Fruit fly (Drosophila melanogaster) whole organism, embryonic: ENCODE results near the gene CG10486.

Experiments used
- Aef1 ChIP-seq: fragments of 200-800 bp; sonication (Bioruptor generic); IDR thresholded peaks from 3 replicates; pipeline ENCODE4 v1.3.6; 2022; ENCODE audit warnings: missing biosample characterization, missing genetic modification characterization
- CG15696 ChIP-seq: fragments of 200-800 bp; sonication (Bioruptor generic); optimal IDR thresholded peaks from 2 replicates; lab custom pipeline; 2019; ENCODE audit warnings: missing biosample characterization, mild to moderate bottlenecking, missing genetic modification characterization, moderate library complexity
- CG32767 ChIP-seq: fragments of 200-800 bp; sonication (Bioruptor generic); IDR thresholded peaks from 2 replicates; pipeline ENCODE4 v1.3.6; 2022; ENCODE audit warnings: missing biosample characterization, missing genetic modification characterization
- CG8359 ChIP-seq: fragments of 200-800 bp; sonication (Bioruptor generic); optimal IDR thresholded peaks from 2 replicates; lab custom pipeline; 2017; ENCODE audit warnings: missing biosample characterization, mild to moderate bottlenecking, missing genetic modification characterization, borderline replicate concordance
- CG8478 ChIP-seq: fragments of >200 bp; optimal IDR thresholded peaks from 2 replicates; lab custom pipeline; 2018
- ERR ChIP-seq: fragments of 200-800 bp; sonication (Bioruptor generic); optimal IDR thresholded peaks from 2 replicates; lab custom pipeline; 2016; ENCODE audit warnings: missing biosample characterization, missing genetic modification characterization
- Fer3 ChIP-seq: fragments of 200-800 bp; sonication (Bioruptor generic); optimal IDR thresholded peaks from 2 replicates; lab custom pipeline; 2018; ENCODE audit warnings: missing biosample characterization, mild to moderate bottlenecking, missing genetic modification characterization, moderate library complexity
- Oli ChIP-seq: fragments of 200-800 bp; sonication (Bioruptor generic); optimal IDR thresholded peaks from 2 replicates; lab custom pipeline; 2018; ENCODE audit warnings: missing biosample characterization, mild to moderate bottlenecking, missing genetic modification characterization, moderate library complexity
- grn ChIP-seq: fragments of 200-800 bp; sonication (Bioruptor generic); optimal IDR thresholded peaks from 3 replicates; lab custom pipeline; 2017; ENCODE audit warnings: missing biosample characterization, missing genetic modification characterization
- maf-S ChIP-seq: fragments of 200-800 bp; sonication (Bioruptor generic); optimal IDR thresholded peaks from 2 replicates; lab custom pipeline; 2016; ENCODE audit warnings: missing biosample characterization, missing genetic modification characterization
- onecut ChIP-seq: fragments of 200-800 bp; sonication (Bioruptor generic); IDR thresholded peaks from 2 replicates; pipeline ENCODE4 v1.3.6; 2022; ENCODE audit warnings: missing biosample characterization, missing genetic modification characterization
- scrt ChIP-seq: fragments of 200-800 bp; sonication (Bioruptor generic); optimal IDR thresholded peaks from 2 replicates; lab custom pipeline; 2018; ENCODE audit warnings: missing biosample characterization, mild to moderate bottlenecking, missing genetic modification characterization, moderate library complexity
- shn ChIP-seq: fragments of 200-800 bp; sonication (Bioruptor generic); optimal IDR thresholded peaks from 3 replicates; lab custom pipeline; 2016; ENCODE audit warnings: missing biosample characterization, missing genetic modification characterization

DNA sequence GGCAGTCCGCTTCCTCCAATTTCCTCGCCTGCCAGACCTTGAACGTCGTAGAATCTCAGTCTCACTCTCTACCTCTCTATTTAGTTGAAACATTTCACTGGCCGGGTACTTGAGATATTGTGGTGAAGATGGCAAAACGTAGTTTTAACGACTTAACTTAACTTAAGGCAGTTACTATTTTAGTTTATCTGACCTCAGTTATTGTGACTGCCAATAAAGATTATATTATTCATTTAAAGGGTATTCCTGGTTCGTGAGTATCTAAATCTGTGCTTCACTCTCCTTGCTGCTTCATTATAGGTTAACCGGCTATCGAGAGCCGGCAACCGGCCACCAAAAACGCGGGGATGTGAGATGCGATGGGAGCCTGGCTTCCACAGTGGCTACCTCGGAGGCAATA is 51.4 kb downstream of the CG10486 start:
- TF ChIP-seq Oli (no peak), CG8359 (no peak), shn (GFP tag; lab: Kevin White, UChicago) (no peak), ERR (GFP tag; lab: Kevin White, UChicago) (no peak), Aef1 (GFP tag; lab: Robert Waterston, UW) (no peak), onecut (GFP tag; lab: Robert Waterston, UW) (no peak), maf-S (GFP tag; lab: Kevin White, UChicago) (no peak), grn (no peak), scrt (no peak), CG8478 (lab: Kevin White, UChicago) (no peak), CG15696 (no peak), Fer3 (tag; lab: Kevin White, UChicago) (no peak), CG32767 (GFP tag; lab: Robert Waterston, UW) (no peak)
